Worm (Caenorhabditis elegans) whole organism, late embryonic: Measurements from ENCODE around the gene maph-1.3.
A peak's percentile ranks its signal among the peaks of the same experiment; 100 is the strongest.

ENCODE experiments used
- C38D4.7 ChIP-seq: fragments of 200-800 bp; sonication (Bioruptor generic); optimal IDR thresholded peaks from 2 replicates; lab custom pipeline; 2018; ENCODE audit warnings: mild to moderate bottlenecking, missing genetic modification characterization, moderate library complexity, missing compliant biosample characterization
- F13H6.1 ChIP-seq: sonication (generic microtip); optimal IDR thresholded peaks from 2 replicates; lab custom pipeline; 2016; ENCODE audit warnings: missing genetic modification characterization, missing compliant biosample characterization
- K02D7.2 ChIP-seq: sonication (generic microtip); optimal IDR thresholded peaks from 2 replicates; lab custom pipeline; 2017; ENCODE audit warnings: mild to moderate bottlenecking, missing genetic modification characterization, missing compliant biosample characterization
- K09A11.1 ChIP-seq: sonication (generic microtip); optimal IDR thresholded peaks from 2 replicates; lab custom pipeline; 2017; ENCODE audit warnings: antibody characterized with exemption, mild to moderate bottlenecking, missing genetic modification characterization, missing compliant biosample characterization; ENCODE audit not compliant: insufficient read depth
- Y22D7AL.16 ChIP-seq: sonication (generic microtip); optimal IDR thresholded peaks from 2 replicates; lab custom pipeline; 2016; ENCODE audit warnings: missing genetic modification characterization, missing compliant biosample characterization
- ceh-14 ChIP-seq: sonication (generic microtip); optimal IDR thresholded peaks from 2 replicates; lab custom pipeline; 2016; ENCODE audit warnings: missing genotype, missing genetic modification characterization, missing compliant biosample characterization
- ceh-18 ChIP-seq: sonication (generic microtip); optimal IDR thresholded peaks from 2 replicates; lab custom pipeline; 2016; ENCODE audit warnings: missing genetic modification characterization, missing compliant biosample characterization
- ceh-22 ChIP-seq: sonication (generic microtip); optimal IDR thresholded peaks from 2 replicates; lab custom pipeline; 2017; ENCODE audit warnings: missing biosample characterization, missing genetic modification characterization
- ceh-24 ChIP-seq: sonication (generic microtip); optimal IDR thresholded peaks from 2 replicates; lab custom pipeline; 2016; ENCODE audit warnings: mild to moderate bottlenecking, missing genetic modification characterization, missing compliant biosample characterization
- ceh-31 ChIP-seq: sonication (generic microtip); optimal IDR thresholded peaks from 2 replicates; lab custom pipeline; 2016; ENCODE audit warnings: missing genetic modification characterization, missing compliant biosample characterization
- ceh-34 ChIP-seq: sonication (generic microtip); optimal IDR thresholded peaks from 2 replicates; lab custom pipeline; 2016; ENCODE audit warnings: mild to moderate bottlenecking, missing genetic modification characterization, missing compliant biosample characterization
- ceh-48 ChIP-seq: sonication (generic microtip); optimal IDR thresholded peaks from 2 replicates; lab custom pipeline; 2016; ENCODE audit warnings: missing genetic modification characterization, inconsistent platforms, missing compliant biosample characterization
- ceh-6 ChIP-seq: fragments of 200-800 bp; sonication (Bioruptor generic); optimal IDR thresholded peaks from 2 replicates; lab custom pipeline; 2018; ENCODE audit warnings: mild to moderate bottlenecking, missing genetic modification characterization, missing compliant biosample characterization
- ceh-9 ChIP-seq: sonication (generic microtip); optimal IDR thresholded peaks from 2 replicates; lab custom pipeline; 2016; ENCODE audit warnings: mild to moderate bottlenecking, missing genetic modification characterization, inconsistent platforms, missing compliant biosample characterization
- dve-1 ChIP-seq: sonication (generic microtip); optimal IDR thresholded peaks from 2 replicates; lab custom pipeline; 2017; ENCODE audit warnings: antibody characterized with exemption, mild to moderate bottlenecking, missing genetic modification characterization, missing compliant biosample characterization
- elt-2 ChIP-seq: sonication (generic microtip); optimal IDR thresholded peaks from 2 replicates; lab custom pipeline; 2016; ENCODE audit warnings: missing genetic modification reagents, missing genetic modification characterization, missing compliant biosample characterization
- ets-4 ChIP-seq: sonication (generic microtip); optimal IDR thresholded peaks from 2 replicates; lab custom pipeline; 2016; ENCODE audit warnings: missing genetic modification characterization, missing compliant biosample characterization
- fkh-10 ChIP-seq: fragments of 150-350 bp; optimal IDR thresholded peaks from 2 replicates; lab custom pipeline; 2014; ENCODE audit warnings: missing biosample characterization, missing genetic modification reagents, missing genetic modification characterization
- fkh-6 ChIP-seq: sonication (generic microtip); optimal IDR thresholded peaks from 2 replicates; lab custom pipeline; 2016; ENCODE audit warnings: missing genetic modification characterization, missing compliant biosample characterization
- hlh-13 ChIP-seq: fragments of 200-800 bp; sonication (Bioruptor generic); optimal IDR thresholded peaks from 2 replicates; lab custom pipeline; 2018; ENCODE audit warnings: mild to moderate bottlenecking, missing genetic modification characterization, missing compliant biosample characterization
- hlh-6 ChIP-seq: sonication (generic microtip); optimal IDR thresholded peaks from 2 replicates; lab custom pipeline; 2016; ENCODE audit warnings: missing genotype, missing genetic modification characterization, missing compliant biosample characterization
- hlh-8 ChIP-seq: sonication (generic microtip); optimal IDR thresholded peaks from 2 replicates; lab custom pipeline; 2016; ENCODE audit warnings: missing genotype, missing genetic modification characterization, missing compliant biosample characterization
- madf-2 ChIP-seq: sonication (generic microtip); optimal IDR thresholded peaks from 2 replicates; lab custom pipeline; 2017; ENCODE audit warnings: missing genetic modification characterization, missing compliant biosample characterization
- mec-3 ChIP-seq: sonication (generic microtip); optimal IDR thresholded peaks from 2 replicates; lab custom pipeline; 2016; ENCODE audit warnings: borderline replicate concordance, missing genetic modification characterization, missing compliant biosample characterization
- nfya-1 ChIP-seq: sonication (generic microtip); optimal IDR thresholded peaks from 2 replicates; lab custom pipeline; 2017; ENCODE audit warnings: missing genetic modification characterization, mild to moderate bottlenecking, missing compliant biosample characterization, antibody characterized with exemption, moderate library complexity
- nhr-11 ChIP-seq: fragments of 150-350 bp; optimal IDR thresholded peaks from 2 replicates; lab custom pipeline; 2014; ENCODE audit warnings: missing biosample characterization, missing genetic modification characterization
- pag-3 ChIP-seq: sonication (generic microtip); optimal IDR thresholded peaks from 2 replicates; lab custom pipeline; 2016; ENCODE audit warnings: missing compliant biosample characterization, missing genetic modification characterization, borderline replicate concordance
- pat-9 ChIP-seq: fragments of 200-800 bp; sonication (Bioruptor generic); optimal IDR thresholded peaks from 2 replicates; lab custom pipeline; 2018; ENCODE audit warnings: mild to moderate bottlenecking, missing genetic modification characterization, moderate library complexity, missing compliant biosample characterization
- pqm-1 ChIP-seq: sonication (generic microtip); optimal IDR thresholded peaks from 2 replicates; lab custom pipeline; 2016; ENCODE audit warnings: missing genetic modification characterization, missing compliant biosample characterization
- sdc-2 ChIP-seq: sonication (generic microtip); optimal IDR thresholded peaks from 2 replicates; lab custom pipeline; 2016; ENCODE audit warnings: missing genotype, missing genetic modification characterization, missing compliant biosample characterization
- sox-2 ChIP-seq: fragments of 200-800 bp; sonication (Bioruptor generic); IDR thresholded peaks from 2 replicates; pipeline ENCODE4 v1.3.6; 2022; ENCODE audit warnings: missing genetic modification reagents, missing genetic modification characterization, missing compliant biosample characterization
- tbx-7 ChIP-seq: sonication (generic microtip); optimal IDR thresholded peaks from 2 replicates; lab custom pipeline; 2016; ENCODE audit warnings: missing genotype, missing genetic modification characterization, missing compliant biosample characterization
- unc-42 ChIP-seq: sonication (generic microtip); optimal IDR thresholded peaks from 2 replicates; lab custom pipeline; 2016; ENCODE audit warnings: missing genotype, missing genetic modification characterization, missing compliant biosample characterization
- unc-55 ChIP-seq: sonication (generic microtip); optimal IDR thresholded peaks from 2 replicates; lab custom pipeline; 2017; ENCODE audit warnings: missing biosample characterization, missing genetic modification reagents, missing genetic modification characterization

The maph-1.3 gene

ce11 chrIII:3831381-3831780 is 13.3 kb upstream of the maph-1.3 start, which contains the start of gene C36A4.10:
TSS of gene C36A4.10 (minus strand) at chrIII:3831481.
- TF ChIP-seq ceh-48 (tag; lab: Kevin White, UChicago) (peak; percentile 33), mec-3 (no peak), C38D4.7 (GFP tag; lab: Kevin White, UChicago) (no peak), K09A11.1 (tag; lab: Kevin White, UChicago) (no peak)

DNA sequence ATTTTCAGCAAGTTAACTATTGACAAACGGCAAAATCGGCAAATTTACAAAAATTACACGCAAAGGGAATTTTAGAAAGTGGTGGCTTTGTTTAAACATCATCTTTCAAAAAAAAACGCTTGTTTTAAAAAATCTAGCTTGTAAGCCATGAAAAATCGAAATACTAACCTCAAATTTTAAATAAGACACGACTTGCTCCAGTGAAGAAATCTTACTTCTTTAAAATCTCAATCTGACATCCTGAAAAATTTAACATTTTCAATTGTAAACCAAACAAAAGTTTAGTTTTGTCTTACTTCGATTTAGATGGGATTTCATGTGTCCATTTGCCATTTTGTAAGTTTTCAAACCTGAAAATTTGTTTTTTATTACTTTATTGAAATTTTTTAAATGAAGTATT is 12.9 kb upstream of the maph-1.3 start:
- no peak for TF ChIP-seq ceh-24
- TF ChIP-seq sox-2 (GFP tag; lab: Robert Waterston, UW): no peak
- TF ChIP-seq tbx-7 (tag; lab: Kevin White, UChicago): no peak
- TF ChIP-seq F13H6.1: no peak
- no peak for TF ChIP-seq nhr-11
- TF ChIP-seq ceh-14: no peak

DNA sequence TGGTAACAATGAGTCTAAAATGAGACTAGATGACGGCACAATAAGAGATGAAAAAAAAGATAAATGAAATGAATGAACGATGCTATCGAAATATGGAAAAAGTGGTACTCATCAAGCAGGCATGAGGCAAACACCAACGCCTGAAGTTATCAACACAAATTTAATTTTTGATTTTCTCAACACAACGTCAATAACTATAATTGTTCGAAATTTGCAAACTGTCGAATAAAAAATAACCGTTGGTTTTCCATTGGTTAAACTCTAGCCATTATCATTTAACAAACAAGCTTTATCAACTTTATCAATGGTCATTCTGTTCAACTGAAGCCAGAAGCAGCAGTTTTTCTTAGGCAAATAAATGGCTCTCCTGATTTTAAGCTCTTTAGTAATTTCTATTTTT is 12.4 kb upstream of the maph-1.3 start, which contains the start of gene cyp-25A1:
Gene cyp-25A1 (plus strand): TSS at position 301 of the 400 bp plus-strand sequence.
- no peak for TF ChIP-seq hlh-13
- no peak for TF ChIP-seq ets-4
- no peak for TF ChIP-seq pqm-1 (tag; lab: Kevin White, UChicago)
- TF ChIP-seq ceh-31: no peak
- TF ChIP-seq fkh-10 (GFP tag; lab: Kevin White, UChicago): no peak
- TF ChIP-seq ceh-48 (tag; lab: Kevin White, UChicago): no peak
- TF ChIP-seq hlh-6: no peak
- TF ChIP-seq unc-42 (tag; lab: Kevin White, UChicago): no peak

DNA sequence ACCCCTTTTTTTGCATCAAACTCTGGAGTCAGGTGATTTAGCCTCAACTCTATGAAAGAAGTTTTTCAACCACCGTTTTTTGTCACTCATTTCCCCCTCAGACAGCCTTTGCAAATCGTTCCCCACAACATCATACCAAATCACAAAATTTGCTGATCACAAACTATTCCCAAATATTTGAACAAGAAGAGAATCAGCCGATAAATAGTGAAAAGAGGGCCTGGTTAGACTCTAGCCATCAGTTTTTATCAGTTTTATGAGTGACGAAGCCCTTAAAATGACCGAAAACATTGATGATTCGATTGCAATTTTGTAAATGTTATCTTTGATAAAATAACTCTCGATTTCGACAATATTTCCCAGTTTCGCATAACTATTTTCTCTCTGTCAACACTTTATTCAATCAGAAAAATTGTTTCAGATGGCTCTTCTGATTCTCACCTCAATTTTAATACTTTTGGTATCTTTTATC is 9.9 kb upstream of the maph-1.3 start, which contains the start of gene cyp-25A2:
Gene cyp-25A2 (plus strand): TSS at position 422 of the 472 bp plus-strand sequence.
- no peak for TF ChIP-seq pat-9
- TF ChIP-seq ceh-18 (tag; lab: Kevin White, UChicago): no peak
- TF ChIP-seq elt-2 (tag; lab: Kevin White, UChicago): peak; percentile 51
- TF ChIP-seq sox-2 (GFP tag; lab: Robert Waterston, UW): no peak
- TF ChIP-seq, all 69 proteins: peak for 1

DNA sequence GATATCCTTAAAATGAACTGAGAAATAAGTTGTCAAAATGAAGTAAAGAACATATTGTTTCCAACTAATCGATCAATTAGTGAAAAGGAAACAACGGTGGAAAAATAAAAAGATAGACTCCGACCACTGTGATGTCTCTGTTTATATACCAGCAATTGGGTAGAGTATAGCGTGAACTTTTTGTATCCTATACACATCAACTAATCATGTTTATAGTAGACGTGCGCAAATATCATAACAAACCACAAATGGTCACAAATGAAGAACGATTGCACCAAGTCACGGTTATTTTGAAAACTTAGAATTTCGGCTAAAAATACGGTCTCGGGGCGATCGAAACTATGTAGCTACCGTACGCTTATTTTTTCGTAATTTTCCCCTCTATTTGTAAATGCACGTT is 5.1 kb upstream of the maph-1.3 start, which contains the start of gene cyp-25A3:
Gene cyp-25A3 (minus strand): TSS at position 101 of the 400 bp plus-strand sequence.
- TF ChIP-seq pag-3 (tag; lab: Kevin White, UChicago) (no peak), K02D7.2 (tag; lab: Kevin White, UChicago) (no peak), hlh-13 (no peak), fkh-6 (tag; lab: Kevin White, UChicago) (no peak), unc-42 (tag; lab: Kevin White, UChicago) (no peak), Y22D7AL.16 (tag; lab: Kevin White, UChicago) (no peak), ceh-6 (no peak), ceh-22 (tag; lab: Kevin White, UChicago) (no peak), unc-55 (no peak), sox-2 (GFP tag; lab: Robert Waterston, UW) (no peak), dve-1 (tag; lab: Kevin White, UChicago) (no peak), ceh-31 (no peak), sdc-2 (tag; lab: Kevin White, UChicago) (no peak), madf-2 (tag; lab: Kevin White, UChicago) (no peak), pat-9 (no peak), ceh-34 (tag; lab: Kevin White, UChicago) (no peak), hlh-8 (tag; lab: Kevin White, UChicago) (no peak), ceh-24 (no peak), nfya-1 (tag; lab: Kevin White, UChicago) (no peak), ceh-9 (tag; lab: Kevin White, UChicago) (no peak)
